Fruit fly (Drosophila melanogaster): ENCODE results near the gene Est-Q.
A peak's percentile ranks its signal among the peaks of the same experiment; 100 is the strongest.

- TF ChIP-seq Mnt (GFP tag; optimal IDR thresholded peaks at IDR 0.05) (no peak), bab1 (GFP tag; optimal IDR thresholded peaks at IDR 0.05) (peak; percentile 58), Clk (GFP tag; optimal IDR thresholded peaks at IDR 0.05) (no peak), ovo (GFP tag; optimal IDR thresholded peaks at IDR 0.05) (no peak), Crg-1 (GFP tag; optimal IDR thresholded peaks at IDR 0.05) (no peak), Hr96 (GFP tag; optimal IDR thresholded peaks at IDR 0.05) (no peak), cnc (optimal IDR thresholded peaks at IDR 0.05) (no peak), CG11617 (GFP tag; optimal IDR thresholded peaks at IDR 0.05) (no peak), toe (GFP tag; optimal IDR thresholded peaks at IDR 0.05) (no peak), CG12768 (GFP tag; optimal IDR thresholded peaks at IDR 0.05) (no peak)
Measured at dm6 chr3L:21533270-21533948, 32.2 kb downstream of the Est-Q start, which contains the start of gene Mkrn1.
